Fruit fly (Drosophila melanogaster): ENCODE data around the gene lectin-22C.

DNA sequence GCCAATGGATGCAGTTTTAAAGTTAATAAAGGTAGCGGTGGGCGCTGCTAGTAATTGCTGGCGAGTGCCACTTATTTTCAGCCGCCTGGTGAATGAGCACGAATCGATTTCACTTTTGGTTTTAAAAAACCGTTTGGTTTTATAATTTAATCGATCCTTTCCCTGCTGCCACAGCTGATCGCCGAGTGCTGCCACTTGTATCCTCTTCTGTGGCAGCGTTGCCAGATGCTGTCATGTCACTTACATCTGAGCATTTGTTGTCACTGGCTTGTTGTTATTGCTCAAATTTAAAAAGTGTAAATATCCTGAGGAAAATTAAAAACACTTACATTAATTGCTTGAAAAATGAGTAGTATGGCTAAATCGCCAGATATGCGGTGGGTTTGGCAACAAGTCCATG is 8.2 kb upstream of the lectin-22C start, which contains the start of gene Kebab:
- TF ChIP-seq CG8301 (tag; optimal IDR thresholded peaks at IDR 0.05) = no peak
- no peak for TF ChIP-seq Pif1A (GFP tag; optimal IDR thresholded peaks at IDR 0.05)
- TF ChIP-seq D1 (tag; optimal IDR thresholded peaks at IDR 0.05) = no peak
- TF ChIP-seq CG14655 (GFP tag; optimal IDR thresholded peaks at IDR 0.05) = no peak
- no peak for TF ChIP-seq CG34367 (tag; optimal IDR thresholded peaks at IDR 0.05)
- TF ChIP-seq CG4496 (GFP tag; IDR thresholded peaks at IDR 0.05) = no peak

All from whole organism, pupa.